Worm (Caenorhabditis elegans) whole organism, early embryonic: ENCODE results near the gene fbxb-50.

Source experiments
- B0310.2 ChIP-seq: sonication (generic microtip); optimal IDR thresholded peaks from 2 replicates; lab custom pipeline; 2016; ENCODE audit warnings: mild to moderate bottlenecking, missing genetic modification characterization, missing compliant biosample characterization
- aly-1 ChIP-seq: sonication (generic microtip); optimal IDR thresholded peaks from 2 replicates; lab custom pipeline; 2016; ENCODE audit warnings: missing genetic modification characterization, missing compliant biosample characterization
- ama-1 ChIP-seq: fragments of 150-350 bp; optimal IDR thresholded peaks from 2 replicates; lab custom pipeline; 2014
- ceh-13 ChIP-seq: fragments of 200-800 bp; sonication (Bioruptor generic); optimal IDR thresholded peaks from 2 replicates; lab custom pipeline; 2018; ENCODE audit warnings: mild to moderate bottlenecking, missing genetic modification characterization, missing compliant biosample characterization
- ceh-36 ChIP-seq: sonication (generic microtip); optimal IDR thresholded peaks from 2 replicates; lab custom pipeline; 2016; ENCODE audit warnings: missing genetic modification characterization, inconsistent platforms, missing compliant biosample characterization
- ets-7 ChIP-seq: sonication (generic microtip); optimal IDR thresholded peaks from 2 replicates; lab custom pipeline; 2016; ENCODE audit warnings: missing genotype, missing genetic modification characterization, missing compliant biosample characterization
- flt-1 ChIP-seq: fragments of 200-800 bp; sonication (Bioruptor generic); IDR thresholded peaks from 2 replicates; pipeline ENCODE4 v1.3.6; 2022; ENCODE audit warnings: missing genetic modification characterization, missing compliant biosample characterization
- hnd-1 ChIP-seq: sonication (generic microtip); optimal IDR thresholded peaks from 2 replicates; lab custom pipeline; 2016; ENCODE audit warnings: missing genetic modification characterization, missing compliant biosample characterization
- scrt-1 ChIP-seq: fragments of 200-800 bp; sonication (Bioruptor generic); IDR thresholded peaks from 2 replicates; pipeline ENCODE4 v1.3.6; 2022; ENCODE audit warnings: missing genetic modification characterization, missing compliant biosample characterization
- sea-1 ChIP-seq: fragments of 200-800 bp; sonication (Bioruptor generic); conservative IDR thresholded peaks from 2 replicates; pipeline ENCODE4 v1.3.6; 2022; ENCODE audit warnings: missing genetic modification characterization, missing compliant biosample characterization
- tbx-11 ChIP-seq: fragments of 200-800 bp; sonication (Bioruptor generic); IDR thresholded peaks from 2 replicates; pipeline ENCODE4 v1.3.6; 2022; ENCODE audit warnings: missing genetic modification characterization, missing compliant biosample characterization
- tbx-37 ChIP-seq: fragments of 200-800 bp; sonication (Bioruptor generic); conservative IDR thresholded peaks from 2 replicates; pipeline ENCODE4 v1.3.6; 2022; ENCODE audit warnings: missing genetic modification reagents, missing genetic modification characterization, missing compliant biosample characterization

- TF ChIP-seq ama-1 (no peak), aly-1 (tag; lab: Kevin White, UChicago) (no peak), ceh-36 (tag; lab: Kevin White, UChicago) (no peak), hnd-1 (no peak), sea-1 (no peak), ceh-13 (GFP tag; lab: Kevin White, UChicago) (no peak), flt-1 (GFP tag; lab: Robert Waterston, UW) (no peak), tbx-11 (GFP tag; lab: Robert Waterston, UW) (no peak), scrt-1 (GFP tag; lab: Robert Waterston, UW) (no peak), ets-7 (no peak), tbx-37 (GFP tag; lab: Robert Waterston, UW) (no peak), B0310.2 (tag; lab: Kevin White, UChicago) (no peak)
Measured at ce11 chrII:1538589-1538988, 17.7 kb upstream of the fbxb-50 start, which contains the start of gene fbxb-44.
